Worm (Caenorhabditis elegans) whole organism, mixed stage, embryonic: ENCODE results near the gene K02G10.15.

Experiments used
- ceh-39 ChIP-seq: fragments of 150-350 bp; optimal IDR thresholded peaks from 2 replicates; lab custom pipeline; 2014; ENCODE audit warnings: missing biosample characterization, missing genetic modification characterization
- ceh-83 ChIP-seq: fragments of 200-800 bp; sonication (Bioruptor generic); optimal IDR thresholded peaks from 2 replicates; lab custom pipeline; 2018; ENCODE audit warnings: mild to moderate bottlenecking, missing genetic modification characterization, missing compliant biosample characterization
- elt-1 ChIP-seq: sonication (generic microtip); optimal IDR thresholded peaks from 2 replicates; lab custom pipeline; 2017; ENCODE audit warnings: missing genetic modification characterization, mild to moderate bottlenecking, missing compliant biosample characterization, antibody characterized with exemption, moderate library complexity, borderline replicate concordance; ENCODE audit not compliant: insufficient read depth
- elt-3 ChIP-seq: fragments of 150-350 bp; optimal IDR thresholded peaks from 2 replicates; lab custom pipeline; 2014; ENCODE audit warnings: missing biosample characterization, missing genetic modification characterization
- lin-32 ChIP-seq: fragments of 200-800 bp; sonication (Bioruptor generic); optimal IDR thresholded peaks from 2 replicates; lab custom pipeline; 2018; ENCODE audit warnings: mild to moderate bottlenecking, missing genetic modification characterization, missing compliant biosample characterization
- mep-1 ChIP-seq: fragments of 150-350 bp; optimal IDR thresholded peaks from 2 replicates; lab custom pipeline; 2017; ENCODE audit warnings: missing biosample characterization, missing genetic modification reagents, missing genetic modification characterization, inconsistent platforms
- nhr-12 ChIP-seq: fragments of 150-350 bp; optimal IDR thresholded peaks from 2 replicates; lab custom pipeline; 2014; ENCODE audit warnings: missing biosample characterization, missing genetic modification characterization
- nhr-76 ChIP-seq: sonication (generic microtip); optimal IDR thresholded peaks from 2 replicates; lab custom pipeline; 2017; ENCODE audit warnings: missing biosample characterization, missing genetic modification characterization
- sem-2 ChIP-seq: fragments of 200-800 bp; sonication (Bioruptor generic); optimal IDR thresholded peaks from 2 replicates; lab custom pipeline; 2018; ENCODE audit warnings: mild to moderate bottlenecking, missing genetic modification characterization, missing compliant biosample characterization
- snpc-4 ChIP-seq: fragments of 150-350 bp; optimal IDR thresholded peaks from 2 replicates; lab custom pipeline; 2014; ENCODE audit warnings: missing biosample characterization, missing genetic modification characterization
- ztf-11 ChIP-seq: fragments of 150-350 bp; optimal IDR thresholded peaks from 2 replicates; lab custom pipeline; 2014; ENCODE audit warnings: missing biosample characterization, missing genetic modification characterization

DNA sequence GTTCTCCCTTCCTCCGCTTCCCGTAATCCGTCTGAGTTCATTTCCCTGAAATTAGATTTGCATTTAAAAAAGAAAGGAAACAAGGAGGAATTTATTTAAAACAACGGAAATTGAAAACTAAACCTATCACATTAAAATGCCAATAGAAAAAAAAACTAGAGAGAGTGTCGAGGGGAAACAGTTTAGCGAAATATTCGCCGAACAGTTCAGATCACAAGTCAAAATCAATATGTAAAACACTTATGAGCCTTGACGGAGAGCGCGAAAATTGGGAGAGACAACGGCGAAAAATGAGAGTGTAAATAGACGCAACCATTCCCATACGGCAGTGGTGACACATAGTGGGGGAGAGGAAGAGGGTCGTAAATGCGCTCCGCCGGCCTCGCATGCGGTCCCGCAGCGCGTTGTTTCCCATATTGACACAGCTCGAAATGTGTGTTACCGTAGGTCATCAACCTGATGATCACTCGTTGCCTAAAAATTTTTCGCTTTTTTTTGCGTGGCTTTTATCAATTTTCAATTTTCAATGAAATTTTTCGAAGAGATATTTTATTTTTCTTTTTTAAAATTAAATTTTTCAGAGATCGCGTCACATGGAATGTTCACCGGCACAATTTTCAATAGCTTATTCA is 29.3 kb upstream of the K02G10.15 start, which contains the start of the genes dnj-14 and glit-1:
- TF ChIP-seq nhr-12 (tag; lab: Kevin White, UChicago), result no peak
- no peak for TF ChIP-seq elt-3 (tag; lab: Kevin White, UChicago)
- TF ChIP-seq ztf-11, result peak; percentile 56
- peak; percentile 47 for TF ChIP-seq ceh-39 (tag; lab: Kevin White, UChicago)
- no peak for TF ChIP-seq snpc-4 (tag; lab: Kevin White, UChicago)
- no peak for TF ChIP-seq sem-2 (GFP tag; lab: Kevin White, UChicago)
- no peak for TF ChIP-seq elt-1
- no peak for TF ChIP-seq lin-32
- TF ChIP-seq nhr-76, result no peak
- TF ChIP-seq mep-1, result peak; percentile 87
- TF ChIP-seq ceh-83, result peak; percentile 17
